Fruit fly (Drosophila melanogaster): ENCODE data around the gene ed.

ed gene

DNA sequence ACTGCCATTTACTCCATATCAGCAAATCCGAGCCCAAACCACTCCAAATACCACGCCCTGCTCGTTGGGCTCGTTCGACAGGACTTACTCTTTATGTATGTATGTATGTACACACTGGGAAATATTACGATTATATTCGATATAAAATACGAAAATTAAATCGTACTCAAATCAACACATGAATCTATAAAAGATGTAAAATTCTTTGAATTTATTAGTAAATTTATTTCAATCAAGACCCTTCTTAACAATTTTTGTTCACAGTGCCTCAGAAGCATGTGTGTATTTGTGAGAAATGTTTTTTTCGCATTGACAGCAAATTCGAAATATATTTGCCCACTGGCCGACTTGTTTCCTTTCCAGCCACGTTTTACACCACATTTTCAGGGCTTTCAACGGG is 115.1 kb downstream of the ed start (continued):
- TF ChIP-seq H2.0 (GFP tag; IDR thresholded peaks at IDR 0.05) (no peak), CG18011 (GFP tag; optimal IDR thresholded peaks at IDR 0.05) (no peak), CG13424 (tag; optimal IDR thresholded peaks at IDR 0.05) (peak; percentile 35), gem (tag; optimal IDR thresholded peaks at IDR 0.05) (peak; percentile 34), NFAT (GFP tag; IDR thresholded peaks at IDR 0.05) (no peak), CG10321 (GFP tag; IDR thresholded peaks at IDR 0.05) (no peak), CG18262 (tag; optimal IDR thresholded peaks at IDR 0.05) (no peak), ken (GFP tag; IDR thresholded peaks at IDR 0.05) (no peak), CG4424 (GFP tag; optimal IDR thresholded peaks at IDR 0.05) (no peak), CoRest (tag; optimal IDR thresholded peaks at IDR 0.05) (no peak), ci (GFP tag; IDR thresholded peaks at IDR 0.05) (0 out of 3 replicates have a peak, but pooled peaks have one; percentile 22), CG17912 (GFP tag; optimal IDR thresholded peaks at IDR 0.05) (no peak), Eip74EF (GFP tag; optimal IDR thresholded peaks at IDR 0.05) (no peak), CG10565 (GFP tag; optimal IDR thresholded peaks at IDR 0.05) (no peak), nerfin-1 (tag; optimal IDR thresholded peaks at IDR 0.05) (no peak), ab (GFP tag; optimal IDR thresholded peaks at IDR 0.05) (no peak), mld (GFP tag; IDR thresholded peaks at IDR 0.05; ENCODE audit: partially characterized antibody) (no peak), zen (tag; optimal IDR thresholded peaks at IDR 0.05) (no peak), toy (GFP tag; IDR thresholded peaks at IDR 0.05) (no peak), phol (tag; optimal IDR thresholded peaks at IDR 0.05) (peak; percentile 4), CG7556 (GFP tag; optimal IDR thresholded peaks at IDR 0.05) (peak; percentile 26), ems (GFP tag; optimal IDR thresholded peaks at IDR 0.05) (no peak), Hmr (GFP tag; optimal IDR thresholded peaks at IDR 0.05) (peak; percentile 23), otp (GFP tag; IDR thresholded peaks at IDR 0.05) (no peak), Xrp1 (GFP tag; IDR thresholded peaks at IDR 0.05) (peak; percentile 40; the same call in 1 of the 2 replicates), CG13894 (tag; optimal IDR thresholded peaks at IDR 0.05) (peak; percentile 1), gcm2 (GFP tag; optimal IDR thresholded peaks at IDR 0.05) (no peak), Sox100B (GFP tag; optimal IDR thresholded peaks at IDR 0.05) (no peak), CG13123 (GFP tag; optimal IDR thresholded peaks at IDR 0.05) (no peak), HLHmδ (GFP tag; optimal IDR thresholded peaks at IDR 0.05) (no peak), prd (optimal IDR thresholded peaks at IDR 0.05) (no peak), prd (GFP tag; IDR thresholded peaks at IDR 0.05) (peak; percentile 5; the same call in 1 of the 3 replicates), CHES-1-like (GFP tag; optimal IDR thresholded peaks at IDR 0.05) (no peak), D19A (tag; optimal IDR thresholded peaks at IDR 0.05) (no peak), kah (GFP tag; optimal IDR thresholded peaks at IDR 0.05) (no peak), sens-2 (GFP tag; IDR thresholded peaks at IDR 0.05) (no peak), CG5180 (GFP tag; optimal IDR thresholded peaks at IDR 0.05) (no peak), dmrt11E (tag; optimal IDR thresholded peaks at IDR 0.05) (no peak), CG34224 (GFP tag; IDR thresholded peaks at IDR 0.05; ENCODE audit: partially characterized antibody) (no peak), CkIIα-i1 (GFP tag; IDR thresholded peaks at IDR 0.05) (no peak), Mad (GFP tag; optimal IDR thresholded peaks at IDR 0.05) (no peak), Myb (GFP tag; optimal IDR thresholded peaks at IDR 0.05) (no peak), CG3726 (GFP tag; IDR thresholded peaks at IDR 0.05) (no peak), Xbp1 (GFP tag; optimal IDR thresholded peaks at IDR 0.05) (no peak), NK7.1 (GFP tag; optimal IDR thresholded peaks at IDR 0.05) (no peak), CG1602 (GFP tag; optimal IDR thresholded peaks at IDR 0.05) (no peak), CG13287 (GFP tag; IDR thresholded peaks at IDR 0.05; ENCODE audit: partially characterized antibody) (no peak), Kr (GFP tag; optimal IDR thresholded peaks at IDR 0.05) (no peak), CG8290 (GFP tag; optimal IDR thresholded peaks at IDR 0.05) (no peak), CG8290 (tag; optimal IDR thresholded peaks at IDR 0.05) (no peak), CG30403 (GFP tag; optimal IDR thresholded peaks at IDR 0.05) (no peak), CG32767 (GFP tag; IDR thresholded peaks at IDR 0.05) (no peak)
